Worm (Caenorhabditis elegans) whole organism, midembryonic: ENCODE measurements around the gene atg-4.2.

Experiments used
- T22C8.4 ChIP-seq: fragments of 200-800 bp; sonication (Bioruptor generic); IDR thresholded peaks from 2 replicates; pipeline ENCODE4 v1.3.6; 2022; ENCODE audit warnings: missing genetic modification characterization, missing compliant biosample characterization
- cog-1 ChIP-seq: sonication (generic microtip); optimal IDR thresholded peaks from 2 replicates; lab custom pipeline; 2016; ENCODE audit warnings: missing genetic modification characterization, missing compliant biosample characterization
- flt-1 ChIP-seq: fragments of 200-800 bp; sonication (Bioruptor generic); IDR thresholded peaks from 2 replicates; pipeline ENCODE4 v1.3.6; 2022; ENCODE audit warnings: missing genetic modification characterization, missing compliant biosample characterization
- klf-2 ChIP-seq: fragments of 200-800 bp; sonication (Bioruptor generic); conservative IDR thresholded peaks from 2 replicates; pipeline ENCODE4 v1.3.6; 2022; ENCODE audit warnings: missing genetic modification reagents, missing genetic modification characterization, missing compliant biosample characterization
- med-1 ChIP-seq: sonication (generic microtip); optimal IDR thresholded peaks from 2 replicates; lab custom pipeline; 2017; ENCODE audit warnings: missing genetic modification characterization, mild to moderate bottlenecking, missing compliant biosample characterization, antibody characterized with exemption, missing genetic modification reagents; ENCODE audit not compliant: insufficient read depth
- ref-1 ChIP-seq: fragments of 200-800 bp; sonication (Bioruptor generic); conservative IDR thresholded peaks from 2 replicates; pipeline ENCODE4 v1.3.6; 2022; ENCODE audit warnings: missing genetic modification reagents, missing genetic modification characterization, missing compliant biosample characterization
- tab-1 ChIP-seq: fragments of 200-800 bp; sonication (Bioruptor generic); IDR thresholded peaks from 2 replicates; pipeline ENCODE4 v1.3.6; 2022; ENCODE audit warnings: missing genetic modification characterization, missing compliant biosample characterization
- ztf-23 ChIP-seq: fragments of 200-800 bp; sonication (Bioruptor generic); IDR thresholded peaks from 2 replicates; pipeline ENCODE4 v1.3.6; 2022; ENCODE audit warnings: missing genetic modification reagents, missing genetic modification characterization, missing compliant biosample characterization
- ztf-29 ChIP-seq: fragments of 200-800 bp; sonication (Bioruptor generic); IDR thresholded peaks from 2 replicates; pipeline ENCODE4 v1.3.6; 2022; ENCODE audit warnings: missing genetic modification reagents, missing genetic modification characterization, missing compliant biosample characterization

atg-4.2 gene

ce11 chrIV:11703685-11704296 is 36.0 kb downstream of the atg-4.2 start, which contains the start of the genes T22B3.3 and alg-3:
TSS of gene T22B3.3 (minus strand) at chrIV:11703785.
TSS of gene alg-3 (plus strand) at chrIV:11704246.
- TF ChIP-seq klf-2 (GFP tag; lab: Robert Waterston, UW) (no peak), flt-1 (GFP tag; lab: Robert Waterston, UW) (no peak), ztf-29 (no peak), ref-1 (GFP tag; lab: Robert Waterston, UW) (no peak)

ce11 chrIV:11710331-11710730 is 42.5 kb downstream of the atg-4.2 start:
- TF ChIP-seq ref-1 (GFP tag; lab: Robert Waterston, UW) (no peak), T22C8.4 (GFP tag; lab: Robert Waterston, UW) (no peak), ztf-23 (GFP tag; lab: Robert Waterston, UW) (no peak)

- TF ChIP-seq ref-1 (GFP tag; lab: Robert Waterston, UW) (no peak), cog-1 (tag; lab: Kevin White, UChicago) (no peak), flt-1 (GFP tag; lab: Robert Waterston, UW) (no peak), ztf-29 (no peak), klf-2 (GFP tag; lab: Robert Waterston, UW) (no peak), T22C8.4 (GFP tag; lab: Robert Waterston, UW) (no peak), ztf-23 (GFP tag; lab: Robert Waterston, UW) (no peak), med-1 (no peak), tab-1 (GFP tag; lab: Robert Waterston, UW) (no peak)
These were observed 45.5 kb downstream of the atg-4.2 start for ce11 chrIV:11713289-11713688.

- TF ChIP-seq flt-1 (GFP tag; lab: Robert Waterston, UW) (no peak), tab-1 (GFP tag; lab: Robert Waterston, UW) (no peak), med-1 (no peak), T22C8.4 (GFP tag; lab: Robert Waterston, UW) (no peak), ztf-23 (GFP tag; lab: Robert Waterston, UW) (no peak), cog-1 (tag; lab: Kevin White, UChicago) (no peak)
These were observed 46.9 kb downstream of the atg-4.2 start, which contains the start of gene magi-1 for ce11 chrIV:11714739-11715138. TSS of gene magi-1 (plus strand) at chrIV:11715039.

ce11 chrIV:11716414-11716813 is 48.6 kb downstream of the atg-4.2 start:
- TF ChIP-seq ztf-23 (GFP tag; lab: Robert Waterston, UW), result no peak
- no peak for TF ChIP-seq cog-1 (tag; lab: Kevin White, UChicago)
- TF ChIP-seq ztf-29, result no peak
- no peak for TF ChIP-seq T22C8.4 (GFP tag; lab: Robert Waterston, UW)
- TF ChIP-seq flt-1 (GFP tag; lab: Robert Waterston, UW), result no peak
- TF ChIP-seq klf-2 (GFP tag; lab: Robert Waterston, UW), result no peak
- no peak for TF ChIP-seq tab-1 (GFP tag; lab: Robert Waterston, UW)
- TF ChIP-seq ref-1 (GFP tag; lab: Robert Waterston, UW), result no peak
- TF ChIP-seq med-1, result no peak

- TF ChIP-seq ref-1 (GFP tag; lab: Robert Waterston, UW), result no peak
- TF ChIP-seq T22C8.4 (GFP tag; lab: Robert Waterston, UW), result no peak
- TF ChIP-seq med-1, result no peak
- no peak for TF ChIP-seq ztf-23 (GFP tag; lab: Robert Waterston, UW)
- no peak for TF ChIP-seq cog-1 (tag; lab: Kevin White, UChicago)
- no peak for TF ChIP-seq klf-2 (GFP tag; lab: Robert Waterston, UW)
- TF ChIP-seq tab-1 (GFP tag; lab: Robert Waterston, UW), result no peak
- no peak for TF ChIP-seq flt-1 (GFP tag; lab: Robert Waterston, UW)
- no peak for TF ChIP-seq ztf-29
These were observed 49.5 kb downstream of the atg-4.2 start for ce11 chrIV:11717094-11717876.

ce11 chrIV:11718653-11719052 is 50.8 kb downstream of the atg-4.2 start:
- no peak for TF ChIP-seq flt-1 (GFP tag; lab: Robert Waterston, UW)
- no peak for TF ChIP-seq T22C8.4 (GFP tag; lab: Robert Waterston, UW)
- no peak for TF ChIP-seq ref-1 (GFP tag; lab: Robert Waterston, UW)
- no peak for TF ChIP-seq ztf-23 (GFP tag; lab: Robert Waterston, UW)
- TF ChIP-seq klf-2 (GFP tag; lab: Robert Waterston, UW), result no peak
- TF ChIP-seq cog-1 (tag; lab: Kevin White, UChicago), result no peak
- TF ChIP-seq tab-1 (GFP tag; lab: Robert Waterston, UW), result no peak
- no peak for TF ChIP-seq med-1
- TF ChIP-seq ztf-29, result no peak
